Worm (Caenorhabditis elegans) whole organism, L2 larva: ENCODE measurements around the gene atic-1.

ENCODE experiments used
- F13H6.1 ChIP-seq: sonication (generic microtip); optimal IDR thresholded peaks from 2 replicates; lab custom pipeline; 2016; ENCODE audit warnings: missing genetic modification characterization, missing compliant biosample characterization
- ZK546.5 ChIP-seq: sonication (generic microtip); optimal IDR thresholded peaks from 2 replicates; lab custom pipeline; 2017; ENCODE audit warnings: missing biosample characterization, missing genetic modification characterization
- ama-1 ChIP-seq: fragments of 150-350 bp; optimal IDR thresholded peaks from 2 replicates; lab custom pipeline; 2018; ENCODE audit warnings: inconsistent platforms
- ceh-16 ChIP-seq: fragments of 150-350 bp; optimal IDR thresholded peaks from 2 replicates; lab custom pipeline; 2014; ENCODE audit warnings: missing biosample characterization, missing genetic modification characterization
- lin-11 ChIP-seq: fragments of 150-350 bp; sonication (generic microtip); optimal IDR thresholded peaks from 2 replicates; lab custom pipeline; 2014; ENCODE audit warnings: missing biosample characterization, missing genetic modification characterization, inconsistent platforms, mixed read lengths
- mdl-1 ChIP-seq, 2 experiments: fragments of 150-350 bp in 1 of 2; sonication (generic microtip) in 1 of 2; optimal IDR thresholded peaks; 2 replicates each; lab custom pipeline; 2017; ENCODE audit warnings: missing biosample characterization in 2 of 2, missing genetic modification characterization in 2 of 2
- nhr-12 ChIP-seq: fragments of 150-350 bp; optimal IDR thresholded peaks from 2 replicates; lab custom pipeline; 2014; ENCODE audit warnings: missing biosample characterization, missing genetic modification characterization
- nhr-23 ChIP-seq: fragments of 150-350 bp; optimal IDR thresholded peaks from 2 replicates; lab custom pipeline; 2014; ENCODE audit warnings: missing biosample characterization, missing genetic modification reagents, missing genetic modification characterization
- nhr-77 ChIP-seq: fragments of 150-350 bp; optimal IDR thresholded peaks from 2 replicates; lab custom pipeline; 2014; ENCODE audit warnings: missing biosample characterization, missing genetic modification characterization
- skn-1 ChIP-seq: sonication (generic microtip); optimal IDR thresholded peaks from 2 replicates; lab custom pipeline; 2017; ENCODE audit warnings: missing biosample characterization, missing genetic modification characterization
- snpc-4 ChIP-seq: fragments of 150-350 bp; optimal IDR thresholded peaks from 2 replicates; lab custom pipeline; 2014; ENCODE audit warnings: missing biosample characterization, missing genetic modification characterization
- unc-55 ChIP-seq: fragments of 150-350 bp; sonication (generic microtip); optimal IDR thresholded peaks from 3 replicates; lab custom pipeline; 2014; ENCODE audit warnings: missing biosample characterization, missing genetic modification reagents, missing genetic modification characterization
- ztf-1 ChIP-seq: fragments of 200-800 bp; sonication (Bioruptor generic); conservative IDR thresholded peaks from 2 replicates; pipeline ENCODE4 v1.3.6; 2022; ENCODE audit warnings: missing genetic modification characterization, missing compliant biosample characterization
- ztf-11 ChIP-seq: sonication (generic microtip); optimal IDR thresholded peaks from 2 replicates; lab custom pipeline; 2017; ENCODE audit warnings: missing biosample characterization, missing genetic modification characterization

- TF ChIP-seq ama-1 (lab: Kevin White, UChicago) (no peak), nhr-23 (no peak), ceh-16 (tag; lab: Kevin White, UChicago) (no peak), ZK546.5 (no peak), ztf-11 (tag; lab: Kevin White, UChicago) (no peak), ztf-1 (no peak), nhr-77 (no peak), snpc-4 (no peak), F13H6.1 (no peak), nhr-12 (tag; lab: Kevin White, UChicago) (no peak), mdl-1 (tag; optimal IDR thresholded peaks at IDR 0.05; lab: Kevin White, UChicago) (no peak), lin-11 (tag; lab: Kevin White, UChicago) (no peak), unc-55 (no peak), skn-1 (tag; lab: Kevin White, UChicago) (no peak)
Measured at ce11 chrIV:7836491-7836890, 45.3 kb upstream of the atic-1 start.
